Fruit fly (Drosophila melanogaster) Kc167 (cell line): ENCODE measurements around the gene Acp63F.

Experiments used
- Sin3A ChIP-seq: fragments of >200 bp; optimal IDR thresholded peaks from 2 replicates; lab custom pipeline; 2018; ENCODE audit warnings: missing external identifiers
- h ChIP-seq: fragments of >200 bp; optimal IDR thresholded peaks from 3 replicates; lab custom pipeline; 2018; ENCODE audit warnings: missing external identifiers
- insv ChIP-seq: fragments of >200 bp; optimal IDR thresholded peaks from 3 replicates; lab custom pipeline; 2018; ENCODE audit warnings: missing external identifiers
- ttk ChIP-seq: sonication (Bioruptor generic); optimal IDR thresholded peaks from 2 replicates; lab custom pipeline; 2017; ENCODE audit warnings: missing external identifiers

dm6 chr3L:3790504-3790903 is 25.6 kb downstream of the Acp63F start, which contains the start of gene CG32266:
- TF ChIP-seq h (no peak), ttk (lab: Kevin White, UChicago) (no peak), Sin3A (no peak), insv (no peak)
